Fruit fly (Drosophila melanogaster): Measurements from ENCODE around the gene Septin4.

- no peak for TF ChIP-seq CG8478 (optimal IDR thresholded peaks at IDR 0.05)
- no peak for TF ChIP-seq CTCF (optimal IDR thresholded peaks at IDR 0.05)
These were observed 11.8 kb upstream of the Septin4 start, which contains the start of gene CG9672 for dm6 chrX:16706774-16707173.

All from S2 (cell line).